Fruit fly (Drosophila melanogaster) whole organism, wandering third instar larva: ENCODE measurements around the gene Eip63E.
A peak's percentile ranks its signal among the peaks of the same experiment; 100 is the strongest.

Experiments used
- Abd-B ChIP-seq: fragments of >200 bp; optimal IDR thresholded peaks from 2 replicates; lab custom pipeline; 2017; ENCODE audit warnings: missing biosample characterization, missing genetic modification characterization
- CG32264 ChIP-seq: fragments of 200-800 bp; sonication (Bioruptor generic); optimal IDR thresholded peaks from 2 replicates; lab custom pipeline; 2016; ENCODE audit warnings: missing biosample characterization, missing genetic modification characterization
- CG9705 ChIP-seq: fragments of 200-800 bp; sonication (Bioruptor generic); optimal IDR thresholded peaks from 2 replicates; lab custom pipeline; 2018; ENCODE audit warnings: missing biosample characterization, mild to moderate bottlenecking, missing genetic modification characterization
- GATAd ChIP-seq: sonication (Bioruptor generic); optimal IDR thresholded peaks from 2 replicates; lab custom pipeline; 2016; ENCODE audit warnings: missing biosample characterization, missing genetic modification characterization
- HLH106 ChIP-seq: fragments of 200-800 bp; optimal IDR thresholded peaks from 3 replicates; lab custom pipeline; 2019; ENCODE audit warnings: missing biosample characterization, mild to moderate bottlenecking, missing genetic modification characterization, moderate library complexity
- Hnf4 ChIP-seq: fragments of 200-800 bp; sonication (Bioruptor generic); optimal IDR thresholded peaks from 2 replicates; lab custom pipeline; 2016; ENCODE audit warnings: missing biosample characterization, mild to moderate bottlenecking, missing genetic modification characterization
- Hr78 ChIP-seq: fragments of >200 bp; optimal IDR thresholded peaks from 2 replicates; lab custom pipeline; 2017; ENCODE audit warnings: missing biosample characterization, missing genetic modification characterization
- Hr83 ChIP-seq: fragments of 200-300 bp; sonication (Bioruptor generic); optimal IDR thresholded peaks from 2 replicates; lab custom pipeline; 2016; ENCODE audit warnings: missing biosample characterization, mild to moderate bottlenecking, missing genetic modification characterization, moderate library complexity; ENCODE audit not compliant: poor library complexity, severe bottlenecking
- Jra ChIP-seq: sonication (Bioruptor generic); optimal IDR thresholded peaks from 2 replicates; lab custom pipeline; 2016; ENCODE audit warnings: missing biosample characterization, missing genetic modification characterization
- Myc ChIP-seq: fragments of >200 bp; optimal IDR thresholded peaks from 2 replicates; lab custom pipeline; 2017
- N ChIP-seq: fragments of >200 bp; optimal IDR thresholded peaks from 2 replicates; lab custom pipeline; 2018; ENCODE audit warnings: missing biosample characterization, missing external identifiers, missing genetic modification characterization
- OdsH ChIP-seq: fragments of 200-800 bp; sonication (Bioruptor generic); optimal IDR thresholded peaks from 2 replicates; lab custom pipeline; 2016; ENCODE audit warnings: missing biosample characterization, mild to moderate bottlenecking, missing genetic modification characterization
- Rel ChIP-seq, 2 experiments: fragments of 200-800 bp; sonication (Bioruptor generic) in 1 of 2; optimal IDR thresholded peaks; 2 replicates in 1 of 2; 3 replicates in 1 of 2; lab custom pipeline; 2016 to 2019; ENCODE audit warnings: mild to moderate bottlenecking in 2 of 2, missing biosample characterization in 2 of 2, missing genetic modification characterization in 2 of 2, moderate library complexity in 1 of 2
- Sp1 ChIP-seq: fragments of 200-800 bp; sonication (Bioruptor generic); optimal IDR thresholded peaks from 3 replicates; lab custom pipeline; 2019; ENCODE audit warnings: missing biosample characterization, mild to moderate bottlenecking, missing genetic modification characterization, moderate library complexity
- Vsx2 ChIP-seq: fragments of 200-300, 225-300 bp; sonication (Bioruptor generic); optimal IDR thresholded peaks from 2 replicates; lab custom pipeline; 2018; ENCODE audit warnings: missing biosample characterization, missing genetic modification characterization; ENCODE audit not compliant: partially characterized antibody
- br ChIP-seq: fragments of 200-800 bp; sonication (Bioruptor generic); optimal IDR thresholded peaks from 2 replicates; lab custom pipeline; 2016; ENCODE audit warnings: missing biosample characterization, missing genetic modification characterization
- dl ChIP-seq, 2 experiments: fragments of 175-275, 200-275 bp in 1 of 2; fragments of 200-275 bp in 1 of 2; sonication (Bioruptor generic); optimal IDR thresholded peaks; lab custom pipeline; 2018; ENCODE audit warnings: mild to moderate bottlenecking in 2 of 2, missing biosample characterization in 2 of 2, missing genetic modification characterization in 2 of 2, moderate library complexity in 2 of 2; ENCODE audit not compliant: partially characterized antibody in 2 of 2, insufficient read depth in 1 of 2
- dmrt93B ChIP-seq: fragments of 200-800 bp; sonication (Bioruptor generic); optimal IDR thresholded peaks from 2 replicates; lab custom pipeline; 2018; ENCODE audit warnings: missing biosample characterization, mild to moderate bottlenecking, missing genetic modification characterization
- ey ChIP-seq: fragments of 200-800 bp; sonication (Bioruptor generic); optimal IDR thresholded peaks from 2 replicates; lab custom pipeline; 2016; ENCODE audit warnings: missing biosample characterization, missing genetic modification characterization
- foxo ChIP-seq, 2 experiments: fragments of 200-800 bp; sonication (Bioruptor generic); optimal IDR thresholded peaks; 2 replicates in 1 of 2; 3 replicates in 1 of 2; lab custom pipeline; 2016 to 2017; ENCODE audit warnings: missing biosample characterization in 2 of 2, missing genetic modification characterization in 2 of 2
- fru ChIP-seq: fragments of 200-800 bp; sonication (Bioruptor generic); optimal IDR thresholded peaks from 3 replicates; lab custom pipeline; 2016; ENCODE audit warnings: missing biosample characterization, mild to moderate bottlenecking, missing genetic modification characterization
- h ChIP-seq: fragments of 200-800 bp; sonication (Bioruptor generic); optimal IDR thresholded peaks from 3 replicates; lab custom pipeline; 2016; ENCODE audit warnings: missing biosample characterization, mild to moderate bottlenecking, missing genetic modification characterization
- jim ChIP-seq: fragments of 175-275, 200-325 bp; sonication (Bioruptor generic); optimal IDR thresholded peaks from 2 replicates; lab custom pipeline; 2016; ENCODE audit warnings: missing biosample characterization, mild to moderate bottlenecking, missing genetic modification characterization
- lola ChIP-seq: fragments of >200 bp; optimal IDR thresholded peaks from 2 replicates; lab custom pipeline; 2017; ENCODE audit warnings: missing biosample characterization, missing genetic modification characterization
- pan ChIP-seq: fragments of >200 bp; optimal IDR thresholded peaks from 2 replicates; lab custom pipeline; 2017
- rgr ChIP-seq: fragments of 200-800 bp; sonication (Bioruptor generic); optimal IDR thresholded peaks from 3 replicates; lab custom pipeline; 2016; ENCODE audit warnings: missing biosample characterization, mild to moderate bottlenecking, missing genetic modification characterization
- sage ChIP-seq: fragments of 200-800 bp; sonication (Bioruptor generic); optimal IDR thresholded peaks from 2 replicates; lab custom pipeline; 2016; ENCODE audit warnings: missing biosample characterization, mild to moderate bottlenecking, missing genetic modification characterization
- sv ChIP-seq: fragments of 200-800 bp; sonication (Bioruptor generic); optimal IDR thresholded peaks from 3 replicates; lab custom pipeline; 2016; ENCODE audit warnings: missing biosample characterization, missing genetic modification characterization
- tai ChIP-seq: sonication (Bioruptor generic); optimal IDR thresholded peaks from 2 replicates; lab custom pipeline; 2016; ENCODE audit warnings: missing biosample characterization, missing genetic modification characterization

Gene Eip63E

DNA sequence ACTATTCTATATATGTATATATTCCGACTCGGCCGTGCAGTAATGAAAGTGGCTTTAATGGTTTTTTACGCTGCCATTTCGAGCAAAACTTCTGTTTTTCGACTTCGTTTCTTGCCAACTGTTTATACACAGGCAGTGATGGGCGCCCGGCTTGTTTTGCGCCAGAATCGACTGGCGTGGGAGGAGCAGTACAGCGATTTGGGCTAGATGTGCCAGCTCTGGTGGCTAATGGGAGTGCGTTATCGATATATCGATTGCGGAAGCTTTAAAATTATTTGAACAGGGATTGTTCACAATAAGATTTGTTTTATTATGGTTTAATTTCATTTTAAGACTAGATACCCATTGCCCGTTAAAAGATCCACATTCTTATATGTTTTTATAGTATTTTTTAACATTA is 44.4 kb upstream of the Eip63E start, which contains the start of gene CG14971 (continued):
- TF ChIP-seq GATAd (GFP tag; lab: Kevin White, UChicago) (no peak), Abd-B (GFP tag; lab: Kevin White, UChicago) (no peak), rgr (GFP tag; lab: Kevin White, UChicago) (peak; percentile 64), Hr78 (GFP tag; lab: Kevin White, UChicago) (no peak), Vsx2 (GFP tag; lab: Kevin White, UChicago) (no peak)

DNA sequence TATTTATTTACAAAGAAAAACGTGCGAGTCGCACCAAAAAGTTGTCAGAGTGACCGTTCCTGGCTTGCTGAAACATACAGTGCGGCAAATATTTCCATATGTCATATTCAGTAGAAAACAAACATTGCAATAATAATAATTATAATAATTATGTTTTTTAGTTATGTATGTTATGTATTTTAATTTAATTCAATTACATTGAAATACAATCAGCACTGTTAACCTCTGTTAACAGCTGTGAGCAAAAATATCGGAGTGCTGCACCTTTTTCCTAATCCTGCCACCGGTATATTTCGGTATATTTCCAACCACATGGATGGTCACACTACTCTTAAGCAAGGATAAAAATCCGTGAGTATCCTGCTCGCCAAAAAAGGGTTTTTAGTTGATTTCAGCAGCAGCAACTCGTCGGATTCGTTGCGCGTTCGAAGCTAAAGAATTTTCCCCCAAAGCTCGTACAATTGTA is 43.5 kb upstream of the Eip63E start, which contains the start of the genes CG32267 and CG42324:
TSS of gene CG32267 (minus strand) at position 51 of the 466 bp plus-strand sequence.
TSS of gene CG42324 (plus strand) at position 385 of the 466 bp plus-strand sequence.
- TF ChIP-seq dmrt93B (GFP tag; lab: Kevin White, UChicago) (no peak), sage (GFP tag; lab: Kevin White, UChicago) (peak; percentile 3)

DNA sequence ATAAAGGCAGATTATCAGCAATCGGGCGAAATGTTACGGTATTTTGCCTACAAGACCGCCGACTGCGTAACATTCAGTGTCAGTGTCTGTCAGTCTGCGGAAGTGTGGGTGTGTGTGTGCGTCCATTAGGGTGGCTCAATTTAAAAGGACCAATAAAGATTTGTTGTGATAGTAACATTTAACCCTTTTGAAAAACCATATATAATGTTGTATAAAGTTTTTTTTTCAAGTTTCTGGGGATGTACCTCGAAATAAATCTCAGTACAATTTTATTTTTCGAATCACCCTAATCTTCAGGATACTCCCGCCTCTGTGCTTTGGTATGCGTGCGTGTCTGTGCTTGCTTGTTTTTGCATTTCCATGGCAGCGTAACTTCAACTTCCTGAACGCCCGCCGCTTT is 42.8 kb upstream of the Eip63E start:
- TF ChIP-seq HLH106 (tag; lab: Kevin White, UChicago) (peak; percentile 47), OdsH (GFP tag; lab: Kevin White, UChicago) (peak; percentile 63), CG9705 (no peak), h (GFP tag; lab: Kevin White, UChicago) (peak; percentile 56), sv (GFP tag; lab: Kevin White, UChicago) (peak; percentile 48), rgr (GFP tag; lab: Kevin White, UChicago) (peak; percentile 57), Hnf4 (peak; percentile 45), CG32264 (GFP tag; lab: Kevin White, UChicago) (no peak), Sp1 (GFP tag; lab: Kevin White, UChicago) (peak; percentile 53), br (GFP tag; lab: Kevin White, UChicago) (peak; percentile 21), N (GFP tag; lab: Kevin White, UChicago) (no peak), foxo (GFP tag; optimal IDR thresholded peaks at IDR 0.05; lab: Kevin White, UChicago) (peak in 1 of 2 experiments; percentile 63), fru (peak; percentile 60), ey (GFP tag; lab: Kevin White, UChicago) (peak; percentile 37)

DNA sequence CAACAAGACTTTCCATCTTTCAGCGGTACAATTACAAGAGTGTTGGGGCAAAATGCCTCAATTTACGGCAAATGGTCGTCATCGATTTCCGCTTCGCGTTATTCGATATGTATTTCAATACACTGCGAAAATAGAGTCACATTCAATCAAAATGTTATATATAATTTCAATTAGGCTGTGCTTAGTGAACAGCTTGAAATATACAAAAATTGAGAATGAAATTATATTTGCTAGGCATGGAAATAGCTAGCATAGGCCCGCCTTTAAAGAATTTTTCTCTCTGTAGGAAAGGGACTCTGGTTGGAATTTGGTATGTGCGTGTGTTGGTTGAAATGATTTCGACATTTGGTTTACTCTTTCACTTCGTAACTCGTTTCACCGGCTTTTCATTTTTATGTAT is 36.0 kb upstream of the Eip63E start:
- TF ChIP-seq fru (peak; percentile 25), foxo (GFP tag; optimal IDR thresholded peaks at IDR 0.05; lab: Kevin White, UChicago) (no peak), HLH106 (tag; lab: Kevin White, UChicago) (no peak), sv (GFP tag; lab: Kevin White, UChicago) (no peak), lola (no peak), sage (GFP tag; lab: Kevin White, UChicago) (no peak), GATAd (GFP tag; lab: Kevin White, UChicago) (no peak), CG9705 (no peak), h (GFP tag; lab: Kevin White, UChicago) (peak; percentile 1), Vsx2 (GFP tag; lab: Kevin White, UChicago) (no peak), Myc (lab: Kevin White, UChicago) (no peak)

DNA sequence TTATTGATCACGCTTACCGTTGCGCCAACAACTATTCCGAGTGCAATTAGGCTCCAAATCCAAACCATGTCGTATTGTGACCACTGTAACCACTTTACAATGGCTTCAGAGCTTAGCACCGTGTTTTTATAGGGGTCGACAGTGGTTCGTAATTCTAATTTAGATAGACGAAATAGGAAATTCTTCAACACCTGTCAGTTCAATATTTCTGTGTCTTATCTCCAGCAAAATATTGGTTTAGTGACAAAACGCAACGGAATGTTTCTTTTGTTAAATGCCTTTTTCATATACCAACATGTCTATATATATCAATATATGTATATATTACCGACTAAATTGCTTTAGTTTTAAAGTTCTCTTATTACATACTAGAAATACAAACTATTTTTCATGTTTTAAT is 31.0 kb upstream of the Eip63E start, which contains the start of gene CG43074:
TSS of gene CG43074 (minus strand) at position 101 of the 400 bp plus-strand sequence.
- TF ChIP-seq br (GFP tag; lab: Kevin White, UChicago), result no peak
- TF ChIP-seq N (GFP tag; lab: Kevin White, UChicago), result no peak
- no peak for TF ChIP-seq pan (lab: Kevin White, UChicago)
- TF ChIP-seq foxo (GFP tag; optimal IDR thresholded peaks at IDR 0.05; lab: Kevin White, UChicago), result no peak
- TF ChIP-seq Sp1 (GFP tag; lab: Kevin White, UChicago), result no peak
- no peak for TF ChIP-seq dl (GFP tag; optimal IDR thresholded peaks at IDR 0.05; lab: Kevin White, UChicago; ENCODE audit: insufficient read depth in 1 of 2, partially characterized antibody in 2 of 2)
- TF ChIP-seq sv (GFP tag; lab: Kevin White, UChicago), result no peak
- no peak for TF ChIP-seq fru
- no peak for TF ChIP-seq Vsx2 (GFP tag; lab: Kevin White, UChicago)

DNA sequence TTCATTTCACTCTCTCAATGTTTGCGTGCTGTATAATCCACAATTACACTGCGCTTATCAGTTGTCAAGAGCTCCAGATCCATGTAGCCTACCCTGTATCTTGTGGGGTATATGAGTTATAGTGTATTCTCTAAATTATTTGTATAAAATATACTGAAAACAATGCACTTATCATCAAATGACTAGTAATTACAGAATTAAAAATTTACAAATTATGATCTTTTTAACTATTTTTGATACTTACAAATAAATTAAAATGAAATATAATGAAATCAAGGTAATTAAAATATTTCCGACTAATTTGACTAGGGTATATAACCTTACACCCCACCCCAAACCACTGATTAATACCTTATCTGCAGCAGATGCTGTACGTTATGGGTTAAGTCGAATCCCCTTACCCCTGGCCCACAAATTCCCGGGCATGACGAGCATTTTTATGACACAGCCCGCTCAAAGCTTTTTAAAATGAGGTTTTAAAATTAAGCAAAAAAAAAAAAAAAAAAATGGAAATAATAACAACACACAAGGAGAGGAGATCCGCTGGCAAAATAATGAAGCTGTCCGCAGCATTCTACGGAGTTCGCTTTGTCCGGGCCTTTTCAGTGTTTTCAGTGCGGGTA is 30.4 kb upstream of the Eip63E start:
- TF ChIP-seq Sp1 (GFP tag; lab: Kevin White, UChicago) (peak; percentile 40), foxo (GFP tag; optimal IDR thresholded peaks at IDR 0.05; lab: Kevin White, UChicago) (peak in 1 of 2 experiments; percentile 52), Hr83 (no peak), lola (no peak), Jra (GFP tag; lab: Kevin White, UChicago) (no peak), ey (GFP tag; lab: Kevin White, UChicago) (no peak), jim (GFP tag; lab: Kevin White, UChicago) (no peak), tai (GFP tag; lab: Kevin White, UChicago) (no peak), rgr (GFP tag; lab: Kevin White, UChicago) (no peak), HLH106 (tag; lab: Kevin White, UChicago) (peak; percentile 46), Vsx2 (GFP tag; lab: Kevin White, UChicago) (no peak), CG9705 (no peak), sv (GFP tag; lab: Kevin White, UChicago) (no peak), Rel (GFP tag; optimal IDR thresholded peaks at IDR 0.05; lab: Kevin White, UChicago) (no peak), Rel (tag; optimal IDR thresholded peaks at IDR 0.05; lab: Kevin White, UChicago) (peak; percentile 1), pan (lab: Kevin White, UChicago) (peak; percentile 20)
